Worm (Caenorhabditis elegans): Measurements from ENCODE around the gene B0294.3.

B0294.3 gene

DNA sequence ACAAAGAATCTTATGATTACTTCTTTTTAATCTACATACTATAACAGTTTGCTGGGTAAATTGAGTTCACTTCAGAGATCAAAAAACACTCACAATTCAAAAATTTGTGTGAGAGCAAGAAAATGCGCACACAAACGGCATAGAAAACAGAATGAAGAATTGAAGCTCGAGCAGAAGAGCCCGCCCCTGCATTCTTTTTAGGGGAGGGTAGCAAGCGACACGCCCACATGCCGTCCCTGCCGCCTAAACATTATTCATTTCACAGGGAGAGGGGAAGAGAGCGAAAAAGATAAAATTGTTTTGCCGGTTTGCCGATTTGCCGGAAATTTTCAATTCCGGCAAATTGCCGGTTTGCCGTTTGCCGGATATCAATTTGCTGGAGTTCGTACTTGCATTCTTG, 17.4 kb downstream of the B0294.3 start (continued):
- TF ChIP-seq unc-42 (tag; optimal IDR thresholded peaks at IDR 0.05) (peak; percentile 24), hlh-6 (tag; optimal IDR thresholded peaks at IDR 0.05) (no peak), elt-4 (tag; optimal IDR thresholded peaks at IDR 0.05) (no peak), ceh-31 (tag; optimal IDR thresholded peaks at IDR 0.05) (peak; percentile 75), ceh-18 (tag; optimal IDR thresholded peaks at IDR 0.05) (peak; percentile 64), ceh-24 (tag; optimal IDR thresholded peaks at IDR 0.05) (no peak), hlh-13 (GFP tag; optimal IDR thresholded peaks at IDR 0.05) (no peak), zip-5 (tag; optimal IDR thresholded peaks at IDR 0.05) (no peak)

- TF ChIP-seq elt-2 (tag; optimal IDR thresholded peaks at IDR 0.05) (no peak), sdc-2 (tag; optimal IDR thresholded peaks at IDR 0.05) (no peak), F13H6.1 (tag; optimal IDR thresholded peaks at IDR 0.05) (no peak), unc-86 (tag; optimal IDR thresholded peaks at IDR 0.05) (no peak), ref-2 (tag; optimal IDR thresholded peaks at IDR 0.05) (no peak), pros-1 (tag; optimal IDR thresholded peaks at IDR 0.05) (no peak), unc-42 (tag; optimal IDR thresholded peaks at IDR 0.05) (no peak), pha-4 (tag; optimal IDR thresholded peaks at IDR 0.05) (no peak), ceh-30 (tag; optimal IDR thresholded peaks at IDR 0.05) (no peak), dve-1 (tag; optimal IDR thresholded peaks at IDR 0.05) (no peak), pag-3 (tag; optimal IDR thresholded peaks at IDR 0.05; ENCODE audit: borderline replicate concordance) (no peak), fkh-6 (tag; optimal IDR thresholded peaks at IDR 0.05) (no peak), ceh-6 (GFP tag; optimal IDR thresholded peaks at IDR 0.05) (no peak), ceh-2 (tag; optimal IDR thresholded peaks at IDR 0.05) (no peak), ceh-19 (GFP tag; optimal IDR thresholded peaks at IDR 0.05) (no peak), sox-2 (GFP tag; IDR thresholded peaks at IDR 0.05) (no peak)
These were observed 21.3 kb downstream of the B0294.3 start, which contains the start of gene ZC53.1 for ce11 chrX:1913257-1913656. Gene ZC53.1 (minus strand): TSS chrX:1913357.

DNA sequence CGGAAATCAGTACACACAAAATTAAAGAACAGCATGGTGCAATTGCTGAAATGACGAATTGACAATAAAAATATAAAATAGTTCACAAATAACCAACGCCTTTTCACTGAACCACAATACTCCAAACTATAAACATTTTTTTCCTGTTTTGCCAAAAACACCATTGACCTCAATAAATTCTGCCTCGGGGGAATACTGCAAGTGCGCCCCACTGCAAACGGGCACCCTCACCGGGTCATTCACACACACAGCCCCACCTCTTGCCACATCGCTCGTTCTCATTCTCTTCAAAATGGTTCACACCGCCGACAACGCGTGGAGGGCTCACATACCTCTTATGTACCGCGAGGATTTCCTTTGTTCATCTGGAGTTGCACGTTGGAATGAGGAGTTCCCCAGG, 23.0 kb downstream of the B0294.3 start, which contains the start of gene rgs-9:
rgs-9 (plus strand) TSS at position 237 of the 400 bp plus-strand sequence.
- TF ChIP-seq ceh-9 (tag; optimal IDR thresholded peaks at IDR 0.05) (no peak), ceh-19 (GFP tag; optimal IDR thresholded peaks at IDR 0.05) (no peak), ceh-18 (tag; optimal IDR thresholded peaks at IDR 0.05) (no peak), pax-1 (tag; optimal IDR thresholded peaks at IDR 0.05) (no peak), unc-3 (GFP tag; conservative IDR thresholded peaks at IDR 0.05) (no peak), unc-3 (tag; optimal IDR thresholded peaks at IDR 0.05) (no peak), elt-2 (tag; optimal IDR thresholded peaks at IDR 0.05) (no peak), hlh-6 (tag; optimal IDR thresholded peaks at IDR 0.05) (no peak), ahr-1 (tag; optimal IDR thresholded peaks at IDR 0.05) (no peak), ref-2 (tag; optimal IDR thresholded peaks at IDR 0.05) (no peak), tbx-7 (tag; optimal IDR thresholded peaks at IDR 0.05) (no peak), nfya-1 (tag; optimal IDR thresholded peaks at IDR 0.05) (no peak), lin-11 (tag; optimal IDR thresholded peaks at IDR 0.05) (no peak), C08G9.2 (tag; optimal IDR thresholded peaks at IDR 0.05) (no peak), pros-1 (tag; optimal IDR thresholded peaks at IDR 0.05) (no peak), ceh-22 (tag; optimal IDR thresholded peaks at IDR 0.05) (no peak), Y22D7AL.16 (tag; optimal IDR thresholded peaks at IDR 0.05) (no peak), madf-2 (tag; optimal IDR thresholded peaks at IDR 0.05) (no peak), sox-4 (tag; optimal IDR thresholded peaks at IDR 0.05) (no peak)

DNA sequence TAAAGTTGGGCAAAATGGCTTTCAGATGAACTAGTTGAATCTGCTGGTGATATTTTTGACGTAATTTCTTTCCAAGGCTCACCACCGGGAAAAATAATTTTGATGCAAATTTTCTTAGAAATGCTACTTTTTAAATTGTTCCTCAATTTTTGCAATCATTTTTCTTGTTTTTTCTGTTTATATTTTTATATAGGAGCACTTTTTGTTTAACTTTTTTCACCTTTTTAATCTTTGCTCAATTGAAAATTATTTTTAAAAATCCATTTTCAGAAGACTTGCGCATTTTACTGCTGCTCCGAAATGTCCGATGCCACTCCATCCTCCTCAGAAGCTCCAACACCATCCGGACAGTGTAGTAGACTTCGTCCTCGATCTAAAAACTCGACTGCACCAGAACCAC, 25.2 kb downstream of the B0294.3 start, which contains the start of gene dot-1.5:
dot-1.5 (plus strand) TSS at position 301 of the 400 bp plus-strand sequence.
- TF ChIP-seq tbx-2 (tag; optimal IDR thresholded peaks at IDR 0.05) (no peak), eyg-1 (tag; optimal IDR thresholded peaks at IDR 0.05) (no peak), ceh-31 (tag; optimal IDR thresholded peaks at IDR 0.05) (no peak), elt-4 (tag; optimal IDR thresholded peaks at IDR 0.05) (no peak), syd-9 (tag; optimal IDR thresholded peaks at IDR 0.05) (no peak), sox-4 (tag; optimal IDR thresholded peaks at IDR 0.05) (no peak), ceh-2 (tag; optimal IDR thresholded peaks at IDR 0.05) (no peak), ets-4 (tag; optimal IDR thresholded peaks at IDR 0.05) (no peak), ceh-19 (GFP tag; optimal IDR thresholded peaks at IDR 0.05) (no peak), Y22D7AL.16 (tag; optimal IDR thresholded peaks at IDR 0.05) (no peak)

Measured in whole organism, late embryonic.